Worm (Caenorhabditis elegans): ENCODE measurements around the gene gly-10.

Gene gly-10

DNA sequence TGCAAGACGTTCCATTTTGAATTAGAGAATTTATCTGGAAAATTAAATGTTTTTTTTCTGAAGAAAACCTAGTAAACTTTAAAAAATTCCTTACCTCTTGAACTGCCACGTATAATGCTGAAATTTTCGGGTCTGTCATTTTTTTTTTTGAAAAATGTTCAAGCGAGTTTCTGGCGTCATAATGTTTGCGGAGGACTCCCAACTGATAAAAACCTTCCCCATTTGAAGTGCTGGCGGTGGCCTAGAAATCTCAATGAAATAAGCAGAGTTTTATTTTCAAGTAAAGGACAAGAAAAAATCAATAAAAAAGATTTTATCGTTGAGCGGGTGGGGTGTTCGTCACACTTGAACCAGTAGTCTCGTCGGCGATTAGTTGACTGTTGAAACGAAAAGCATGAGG lies 7.8 kb downstream of the gly-10 start, which contains the start of gene icap-1:
Gene icap-1, minus strand, starts transcription at position 272 of the 400 bp plus-strand sequence.
- no peak for TF ChIP-seq zip-11 (GFP tag; IDR thresholded peaks at IDR 0.05)
- TF ChIP-seq pqm-1 (tag; optimal IDR thresholded peaks at IDR 0.05), result peak; percentile 68
- no peak for TF ChIP-seq dpl-1 (GFP tag; optimal IDR thresholded peaks at IDR 0.05)
- no peak for TF ChIP-seq saeg-2 (GFP tag; IDR thresholded peaks at IDR 0.05)
- TF ChIP-seq nhr-6 (tag; optimal IDR thresholded peaks at IDR 0.05), result no peak
- no peak for TF ChIP-seq ZK337.2 (GFP tag; IDR thresholded peaks at IDR 0.05)
- no peak for TF ChIP-seq duxl-1 (tag; optimal IDR thresholded peaks at IDR 0.05; ENCODE audit: poor library complexity)
- TF ChIP-seq mep-1 (tag; optimal IDR thresholded peaks at IDR 0.05), result peak; percentile 15
- TF ChIP-seq zfp-3 (GFP tag; conservative IDR thresholded peaks at IDR 0.05), result no peak
- TF ChIP-seq nhr-10 (tag; optimal IDR thresholded peaks at IDR 0.05), result no peak
- no peak for TF ChIP-seq daf-16 (GFP tag; optimal IDR thresholded peaks at IDR 0.05)
- TF ChIP-seq daf-16 (tag; optimal IDR thresholded peaks at IDR 0.05), result peak; percentile 41
- peak in 1 of 2 experiments; percentile 47 for TF ChIP-seq lsy-2 (tag; optimal IDR thresholded peaks at IDR 0.05)
- TF ChIP-seq mes-2 (tag; optimal IDR thresholded peaks at IDR 0.05; ENCODE audit: poor library complexity, severe bottlenecking), result peak; percentile 59
- peak; percentile 64 for TF ChIP-seq dve-1 (tag; optimal IDR thresholded peaks at IDR 0.05; ENCODE audit: insufficient read depth)
- peak; percentile 50 for TF ChIP-seq ztf-7 (tag; optimal IDR thresholded peaks at IDR 0.05)

DNA sequence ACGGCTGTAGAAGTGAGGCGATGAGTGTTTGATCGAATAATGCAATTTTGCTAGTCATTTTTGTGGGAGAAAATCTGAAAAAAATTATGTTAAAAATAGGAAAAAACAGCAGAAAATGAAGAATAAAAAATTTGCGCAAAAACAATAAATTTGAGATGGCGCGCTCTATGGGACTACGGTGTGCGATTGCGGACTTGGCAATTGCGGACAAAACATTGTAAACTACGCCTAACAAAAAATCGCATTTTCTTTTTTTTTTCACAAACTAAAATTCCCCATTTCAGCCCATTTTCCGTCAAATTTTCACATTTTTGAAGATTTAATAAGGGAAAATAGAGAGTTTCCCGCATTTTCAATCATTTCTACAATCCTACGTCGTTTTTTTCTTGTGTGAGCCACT lies 9.8 kb downstream of the gly-10 start, which contains the start of the genes sas-6 and Y45F10D.7:
Gene sas-6, minus strand, starts transcription at position 80 of the 400 bp plus-strand sequence.
Gene Y45F10D.7, plus strand, starts transcription at position 256 of the 400 bp plus-strand sequence.
- TF ChIP-seq Y5F2A.4 (GFP tag; optimal IDR thresholded peaks at IDR 0.05) (no peak), lsy-2 (tag; optimal IDR thresholded peaks at IDR 0.05) (peak; percentile 92 to 99), dpl-1 (GFP tag; optimal IDR thresholded peaks at IDR 0.05) (peak; percentile 89), hif-1 (tag; optimal IDR thresholded peaks at IDR 0.05) (peak in 1 of 2 experiments; percentile 40), mep-1 (tag; optimal IDR thresholded peaks at IDR 0.05) (peak; percentile 57), F10B5.3 (tag; optimal IDR thresholded peaks at IDR 0.05) (no peak), ZK337.2 (GFP tag; IDR thresholded peaks at IDR 0.05) (no peak), mes-2 (tag; optimal IDR thresholded peaks at IDR 0.05; ENCODE audit: poor library complexity, severe bottlenecking) (peak; percentile 83), unc-62 (GFP tag; optimal IDR thresholded peaks at IDR 0.05 in 1 of 2) (peak in 1 of 2 experiments; percentile 40), unc-62 (tag; optimal IDR thresholded peaks at IDR 0.05) (no peak), dve-1 (tag; optimal IDR thresholded peaks at IDR 0.05; ENCODE audit: insufficient read depth) (peak; percentile 25), unc-130 (GFP tag; optimal IDR thresholded peaks at IDR 0.05) (peak; percentile 44), nhr-28 (tag; optimal IDR thresholded peaks at IDR 0.05) (peak; percentile 7), T20F7.1 (GFP tag; optimal IDR thresholded peaks at IDR 0.05) (peak; percentile 44), D1046.2 (GFP tag; IDR thresholded peaks at IDR 0.05) (no peak), aha-1 (tag) (peak; percentile 96), lin-13 (GFP tag; optimal IDR thresholded peaks at IDR 0.05) (peak; percentile 61), F49E8.2 (tag; optimal IDR thresholded peaks at IDR 0.05; ENCODE audit: borderline replicate concordance) (no peak), nhr-6 (tag; optimal IDR thresholded peaks at IDR 0.05) (peak; percentile 21), nhr-11 (tag; optimal IDR thresholded peaks at IDR 0.05) (peak; percentile 13), R02D3.7 (tag; optimal IDR thresholded peaks at IDR 0.05) (no peak), gei-8 (GFP tag; optimal IDR thresholded peaks at IDR 0.05) (no peak), snpc-1.2 (GFP tag; IDR thresholded peaks at IDR 0.05) (peak; percentile 93), ztf-7 (tag; optimal IDR thresholded peaks at IDR 0.05) (peak; percentile 17), ama-1 (optimal IDR thresholded peaks at IDR 0.05) (peak; percentile 11), fkh-10 (GFP tag; optimal IDR thresholded peaks at IDR 0.05) (peak; percentile 11), aly-2 (tag; optimal IDR thresholded peaks at IDR 0.05) (no peak), snpc-4 (tag; optimal IDR thresholded peaks at IDR 0.05) (peak; percentile 22), zfp-3 (GFP tag; conservative IDR thresholded peaks at IDR 0.05) (no peak), rbr-2 (tag; optimal IDR thresholded peaks at IDR 0.05) (peak; percentile 19), hlh-30 (tag; optimal IDR thresholded peaks at IDR 0.05; ENCODE audit: insufficient read depth) (peak; percentile 72), dmd-6 (GFP tag; IDR thresholded peaks at IDR 0.05) (peak; percentile 40; the same call in 1 of the 2 replicates), lin-38 (GFP tag; IDR thresholded peaks at IDR 0.05) (peak; percentile 67)
